Fruit fly (Drosophila melanogaster) whole organism, embryonic: ENCODE data around the gene gry.

Source experiments
- Adf1 ChIP-seq: fragments of 200-800 bp; sonication (Bioruptor generic); IDR thresholded peaks from 2 replicates; pipeline ENCODE4 v1.3.6; 2022; ENCODE audit warnings: missing biosample characterization, missing genetic modification characterization
- Atf6 ChIP-seq: fragments of 200-800 bp; sonication (Bioruptor generic); IDR thresholded peaks from 2 replicates; pipeline ENCODE4 v1.3.6; 2022; ENCODE audit warnings: missing biosample characterization, missing genetic modification characterization
- CG10979 ChIP-seq: fragments of 200-800 bp; sonication (Bioruptor generic); optimal IDR thresholded peaks from 2 replicates; lab custom pipeline; 2018; ENCODE audit warnings: missing biosample characterization, mild to moderate bottlenecking, missing genetic modification characterization, moderate library complexity
- CG11456 ChIP-seq: fragments of 200-800 bp; sonication (Bioruptor generic); IDR thresholded peaks from 3 replicates; pipeline ENCODE4 v1.3.6; 2022; ENCODE audit warnings: missing biosample characterization, missing genetic modification characterization
- CG11723 ChIP-seq: fragments of 200-800 bp; sonication (Bioruptor generic); optimal IDR thresholded peaks from 2 replicates; lab custom pipeline; 2017; ENCODE audit warnings: missing biosample characterization, mild to moderate bottlenecking, missing genetic modification characterization
- CG12155 ChIP-seq: fragments of 200-800 bp; sonication (Bioruptor generic); optimal IDR thresholded peaks from 3 replicates; lab custom pipeline; 2016; ENCODE audit warnings: missing biosample characterization, missing genetic modification characterization
- CG14860 ChIP-seq: fragments of 200-800 bp; sonication (Bioruptor generic); IDR thresholded peaks from 3 replicates; pipeline ENCODE4 v1.3.6; 2022; ENCODE audit warnings: missing biosample characterization, missing genetic modification characterization; ENCODE audit not compliant: partially characterized antibody
- CG15269 ChIP-seq: fragments of 200-800 bp; sonication (Bioruptor generic); optimal IDR thresholded peaks from 2 replicates; lab custom pipeline; 2018; ENCODE audit warnings: missing biosample characterization, mild to moderate bottlenecking, missing genetic modification characterization, moderate library complexity
- CG16779 ChIP-seq: fragments of 200-800 bp; sonication (Bioruptor generic); IDR thresholded peaks from 2 replicates; pipeline ENCODE4 v1.3.6; 2022; ENCODE audit warnings: missing biosample characterization, missing genetic modification characterization
- CG17829 ChIP-seq: fragments of 200-800 bp; optimal IDR thresholded peaks from 2 replicates; lab custom pipeline; 2019; ENCODE audit warnings: missing biosample characterization, mild to moderate bottlenecking, missing genetic modification characterization, moderate library complexity
- CG18011 ChIP-seq: fragments of 200-800 bp; sonication (Bioruptor generic); optimal IDR thresholded peaks from 2 replicates; lab custom pipeline; 2017; ENCODE audit warnings: missing biosample characterization, missing genetic modification characterization, mild to moderate bottlenecking, moderate library complexity, missing genotype
- CG1832 ChIP-seq: fragments of 200-800 bp; sonication (Bioruptor generic); optimal IDR thresholded peaks from 2 replicates; lab custom pipeline; 2017; ENCODE audit warnings: missing biosample characterization, mild to moderate bottlenecking, missing genetic modification characterization, inconsistent platforms
- CG2116 ChIP-seq: fragments of 200-800 bp; sonication (Bioruptor generic); optimal IDR thresholded peaks from 3 replicates; lab custom pipeline; 2018; ENCODE audit warnings: missing biosample characterization, mild to moderate bottlenecking, missing genetic modification characterization
- CG2712 ChIP-seq: fragments of 200-800 bp; optimal IDR thresholded peaks from 3 replicates; lab custom pipeline; 2019; ENCODE audit warnings: missing biosample characterization, mild to moderate bottlenecking, missing genetic modification characterization, moderate library complexity
- CG31224 ChIP-seq: fragments of 200-800 bp; sonication (Bioruptor generic); IDR thresholded peaks from 2 replicates; pipeline ENCODE4 v1.3.6; 2022; ENCODE audit warnings: missing biosample characterization, missing genetic modification characterization
- CG33213 ChIP-seq: fragments of 200-800 bp; sonication (Bioruptor generic); optimal IDR thresholded peaks from 3 replicates; lab custom pipeline; 2016; ENCODE audit warnings: missing biosample characterization, missing genetic modification characterization
- CG34376 ChIP-seq: fragments of 200-800 bp; sonication (Bioruptor generic); optimal IDR thresholded peaks from 2 replicates; lab custom pipeline; 2018; ENCODE audit warnings: missing biosample characterization, mild to moderate bottlenecking, missing genetic modification characterization
- CG4328 ChIP-seq: fragments of 200-800 bp; sonication (Bioruptor generic); optimal IDR thresholded peaks from 3 replicates; lab custom pipeline; 2017; ENCODE audit warnings: missing biosample characterization, missing genetic modification reagents, missing genetic modification characterization
- CG4820 ChIP-seq: fragments of 200-800 bp; sonication (Bioruptor generic); optimal IDR thresholded peaks from 3 replicates; lab custom pipeline; 2016; ENCODE audit warnings: missing biosample characterization, missing genetic modification characterization
- CG6791 ChIP-seq: fragments of 200-800 bp; sonication (Bioruptor generic); IDR thresholded peaks from 3 replicates; pipeline ENCODE4 v1.3.6; 2022; ENCODE audit warnings: missing biosample characterization, missing genetic modification characterization; ENCODE audit not compliant: partially characterized antibody
- CG7786 ChIP-seq: fragments of 200-800 bp; sonication (Bioruptor generic); optimal IDR thresholded peaks from 2 replicates; lab custom pipeline; 2016; ENCODE audit warnings: missing biosample characterization, missing genetic modification characterization
- CG7928 ChIP-seq: fragments of 200-800 bp; sonication (Bioruptor generic); optimal IDR thresholded peaks from 2 replicates; lab custom pipeline; 2017; ENCODE audit warnings: missing biosample characterization, mild to moderate bottlenecking, missing genetic modification characterization
- CG8089 ChIP-seq: fragments of 200-800 bp; sonication (Bioruptor generic); optimal IDR thresholded peaks from 3 replicates; lab custom pipeline; 2016; ENCODE audit warnings: missing biosample characterization, missing genetic modification characterization
- CG8478 ChIP-seq: fragments of >200 bp; optimal IDR thresholded peaks from 2 replicates; lab custom pipeline; 2018
- CHES-1-like ChIP-seq: fragments of 200-800 bp; sonication (Bioruptor generic); optimal IDR thresholded peaks from 2 replicates; lab custom pipeline; 2016; ENCODE audit warnings: missing biosample characterization, missing genetic modification characterization
- E2f1 ChIP-seq: fragments of 200-800 bp; sonication (Bioruptor generic); IDR thresholded peaks from 2 replicates; pipeline ENCODE4 v1.3.6; 2022; ENCODE audit warnings: missing biosample characterization, missing genetic modification characterization
- ERR ChIP-seq: fragments of 200-800 bp; sonication (Bioruptor generic); optimal IDR thresholded peaks from 2 replicates; lab custom pipeline; 2016; ENCODE audit warnings: missing biosample characterization, missing genetic modification characterization
- H2.0 ChIP-seq: fragments of 200-800 bp; sonication (Bioruptor generic); IDR thresholded peaks from 2 replicates; pipeline ENCODE4 v1.3.6; 2022; ENCODE audit warnings: missing biosample characterization, missing genetic modification characterization
- HLH3B ChIP-seq: fragments of 200-800 bp; sonication (Bioruptor generic); IDR thresholded peaks from 2 replicates; pipeline ENCODE4 v1.3.6; 2022; ENCODE audit warnings: missing biosample characterization, missing genetic modification characterization
- HLH54F ChIP-seq: fragments of 200-800 bp; sonication (Bioruptor generic); optimal IDR thresholded peaks from 3 replicates; lab custom pipeline; 2016; ENCODE audit warnings: missing biosample characterization, missing genetic modification characterization
- HmgD ChIP-seq: fragments of 200-800 bp; sonication (Bioruptor generic); optimal IDR thresholded peaks from 3 replicates; lab custom pipeline; 2016; ENCODE audit warnings: missing biosample characterization, missing genetic modification characterization
- Hmx ChIP-seq: fragments of 200-800 bp; sonication (Bioruptor generic); optimal IDR thresholded peaks from 2 replicates; lab custom pipeline; 2016; ENCODE audit warnings: missing biosample characterization, missing genetic modification characterization
- Hr78 ChIP-seq, 2 experiments: fragments of 200-800 bp in 1 of 2; fragments of >200 bp in 1 of 2; sonication (Bioruptor generic) in 1 of 2; optimal IDR thresholded peaks; 2 replicates each; lab custom pipeline; 2017 to 2019; ENCODE audit warnings: missing biosample characterization in 2 of 2, missing genetic modification characterization in 2 of 2, mild to moderate bottlenecking in 1 of 2, moderate library complexity in 1 of 2
- NC2β ChIP-seq: fragments of 200-800 bp; sonication (Bioruptor generic); optimal IDR thresholded peaks from 2 replicates; lab custom pipeline; 2016; ENCODE audit warnings: missing biosample characterization, missing genetic modification characterization
- az2 ChIP-seq: fragments of 200-800 bp; sonication (Bioruptor generic); optimal IDR thresholded peaks from 3 replicates; lab custom pipeline; 2016; ENCODE audit warnings: missing biosample characterization, missing genetic modification characterization
- croc ChIP-seq: fragments of 200-800 bp; sonication (Bioruptor generic); conservative IDR thresholded peaks from 3 replicates; pipeline ENCODE4 v1.3.6; 2022; ENCODE audit warnings: missing biosample characterization, missing genetic modification characterization
- emc ChIP-seq: fragments of 200-800 bp; sonication (Bioruptor generic); optimal IDR thresholded peaks from 2 replicates; lab custom pipeline; 2016; ENCODE audit warnings: missing biosample characterization, missing genetic modification characterization
- kah ChIP-seq: fragments of 200-800 bp; sonication (Bioruptor generic); optimal IDR thresholded peaks from 2 replicates; lab custom pipeline; 2018; ENCODE audit warnings: missing biosample characterization, mild to moderate bottlenecking, missing genetic modification characterization
- klu ChIP-seq: fragments of 200-800 bp; sonication (Bioruptor generic); IDR thresholded peaks from 2 replicates; pipeline ENCODE4 v1.3.6; 2022; ENCODE audit warnings: missing biosample characterization, missing genetic modification characterization
- nmo ChIP-seq: fragments of 200-800 bp; sonication (Bioruptor generic); optimal IDR thresholded peaks from 2 replicates; lab custom pipeline; 2018; ENCODE audit warnings: missing biosample characterization, mild to moderate bottlenecking, missing genetic modification characterization, moderate library complexity
- nom ChIP-seq: fragments of 200-800 bp; sonication (Bioruptor generic); optimal IDR thresholded peaks from 2 replicates; lab custom pipeline; 2017; ENCODE audit warnings: missing biosample characterization, missing genetic modification characterization, mild to moderate bottlenecking, moderate library complexity, missing genetic modification reagents
- pan ChIP-seq, 4 experiments: fragments of >200 bp in 3 of 4; fragments of 200-800 bp in 1 of 4; sonication (Bioruptor generic) in 1 of 4; optimal IDR thresholded peaks in 3 of 4; IDR thresholded peaks in 1 of 4; 2 replicates each; pipeline versions ENCODE4 v1.3.6 to Lab custom; 2017 to 2022; ENCODE audit warnings: missing biosample characterization in 2 of 4, missing genetic modification characterization in 2 of 4, mixed read lengths in 1 of 4
- phol ChIP-seq: fragments of 200-800 bp; sonication (Bioruptor generic); optimal IDR thresholded peaks from 3 replicates; lab custom pipeline; 2018; ENCODE audit warnings: missing biosample characterization, mild to moderate bottlenecking, missing genetic modification characterization, moderate library complexity
- pnt ChIP-seq: fragments of 200-800 bp; sonication (Bioruptor generic); optimal IDR thresholded peaks from 3 replicates; lab custom pipeline; 2016; ENCODE audit warnings: missing biosample characterization, missing genetic modification characterization
- pum ChIP-seq: fragments of 200-800 bp; sonication (Bioruptor generic); optimal IDR thresholded peaks from 2 replicates; lab custom pipeline; 2016; ENCODE audit warnings: missing biosample characterization, missing genetic modification characterization
- run ChIP-seq: fragments of 200-800 bp; sonication (Bioruptor generic); optimal IDR thresholded peaks from 3 replicates; lab custom pipeline; 2018; ENCODE audit warnings: missing biosample characterization, mild to moderate bottlenecking, missing genetic modification characterization
- sisA ChIP-seq: fragments of 200-800 bp; sonication (Bioruptor generic); IDR thresholded peaks from 2 replicates; pipeline ENCODE4 v1.3.6; 2022; ENCODE audit warnings: missing biosample characterization, missing genetic modification characterization
- tgo ChIP-seq: fragments of 200-800 bp; sonication (Bioruptor generic); IDR thresholded peaks from 3 replicates; pipeline ENCODE4 v1.3.6; 2022; ENCODE audit warnings: missing biosample characterization, missing genetic modification characterization
- tll ChIP-seq, 2 experiments: fragments of 200-800 bp in 1 of 2; fragments of >200 bp in 1 of 2; sonication (Bioruptor generic) in 1 of 2; optimal IDR thresholded peaks; 2 replicates each; lab custom pipeline; 2017 to 2019; ENCODE audit warnings: missing biosample characterization in 2 of 2, missing genetic modification characterization in 2 of 2, mild to moderate bottlenecking in 1 of 2, moderate library complexity in 1 of 2
- unc-4 ChIP-seq: fragments of 200-800 bp; sonication (Bioruptor generic); IDR thresholded peaks from 2 replicates; pipeline ENCODE4 v1.3.6; 2022; ENCODE audit warnings: missing biosample characterization, missing genetic modification characterization; ENCODE audit not compliant: partially characterized antibody
- vnd ChIP-seq: fragments of 200-800 bp; sonication (Bioruptor generic); IDR thresholded peaks from 3 replicates; pipeline ENCODE4 v1.3.6; 2022; ENCODE audit warnings: missing biosample characterization, missing genetic modification characterization; ENCODE audit not compliant: partially characterized antibody

gry gene

DNA sequence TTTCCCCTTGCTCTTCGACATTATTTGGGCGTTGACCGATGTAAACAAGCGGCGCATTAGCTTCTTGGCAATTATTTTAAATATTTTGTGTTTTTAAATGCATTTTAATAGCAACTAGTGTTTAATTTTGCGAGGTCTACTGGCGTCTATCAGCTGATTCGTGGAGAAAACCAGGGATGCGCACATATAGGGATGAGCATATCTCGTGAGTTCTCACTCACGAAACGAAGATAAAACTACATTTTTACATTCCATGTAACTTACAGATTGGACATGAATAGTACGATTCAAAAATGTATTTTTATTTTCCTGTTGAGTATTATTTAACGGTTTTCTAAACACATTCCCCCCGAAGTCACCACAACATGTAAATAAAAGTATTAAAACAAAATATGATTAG lies 1.4 kb upstream of the gry start, which contains the start of gene CG14966 (continued):
- TF ChIP-seq phol (tag; lab: Kevin White, UChicago) (peak; percentile 35), CG2712 (peak; percentile 44), sisA (no peak), pan (optimal IDR thresholded peaks at IDR 0.05; lab: Kevin White, UChicago) (no peak), pan (GFP tag; optimal IDR thresholded peaks at IDR 0.05 in 1 of 2, IDR thresholded peaks at IDR 0.05 in 1 of 2) (no peak), ERR (GFP tag; lab: Kevin White, UChicago) (peak; percentile 25), Adf1 (GFP tag; lab: Robert Waterston, UW) (no peak), CG17829 (tag; lab: Kevin White, UChicago) (peak; percentile 66), CG2116 (GFP tag; lab: Kevin White, UChicago) (peak; percentile 43), HLH3B (GFP tag; lab: Robert Waterston, UW) (no peak), CG12155 (peak; percentile 32), CG11723 (no peak), az2 (GFP tag; lab: Kevin White, UChicago) (peak; percentile 17), unc-4 (peak; percentile 91), HmgD (GFP tag; lab: Kevin White, UChicago) (peak; percentile 44), HLH54F (GFP tag; lab: Kevin White, UChicago) (peak; percentile 42), NC2β (GFP tag; lab: Kevin White, UChicago) (peak; percentile 11), pum (GFP tag; lab: Kevin White, UChicago) (peak; percentile 38), Hr78 (GFP tag; optimal IDR thresholded peaks at IDR 0.05; lab: Kevin White, UChicago) (no peak), CG8089 (GFP tag; lab: Kevin White, UChicago) (no peak), emc (GFP tag; lab: Kevin White, UChicago) (no peak), Hmx (GFP tag; lab: Kevin White, UChicago) (peak; percentile 16), pnt (GFP tag; lab: Kevin White, UChicago) (no peak), CG8478 (no peak), CG33213 (GFP tag; lab: Kevin White, UChicago) (peak; percentile 30), nom (peak; percentile 33), croc (GFP tag; lab: Robert Waterston, UW) (no peak), CG4820 (GFP tag; lab: Kevin White, UChicago) (no peak), CG34376 (GFP tag; lab: Kevin White, UChicago) (peak; percentile 79), CG18011 (GFP tag; lab: Kevin White, UChicago) (no peak), CG14860 (GFP tag; lab: Robert Waterston, UW) (peak; percentile 73), CG6791 (GFP tag; lab: Robert Waterston, UW) (peak; percentile 91), nmo (peak; percentile 43), tll (GFP tag; optimal IDR thresholded peaks at IDR 0.05; lab: Kevin White, UChicago) (no peak), klu (GFP tag; lab: Robert Waterston, UW) (no peak), vnd (GFP tag; lab: Robert Waterston, UW) (peak; percentile 75), CG4328 (GFP tag; lab: Kevin White, UChicago) (no peak), CG16779 (GFP tag; lab: Robert Waterston, UW) (no peak), CG7786 (peak; percentile 0), CHES-1-like (GFP tag; lab: Kevin White, UChicago) (peak; percentile 70), CG31224 (no peak), E2f1 (GFP tag; lab: Robert Waterston, UW) (no peak), kah (GFP tag; lab: Kevin White, UChicago) (peak; percentile 15), run (tag; lab: Kevin White, UChicago) (no peak), CG15269 (tag; lab: Kevin White, UChicago) (peak; percentile 12), CG11456 (no peak), CG1832 (GFP tag; lab: Kevin White, UChicago) (no peak), CG7928 (GFP tag; lab: Kevin White, UChicago) (peak; percentile 97), CG10979 (peak; percentile 1), Atf6 (no peak), H2.0 (0 out of 2 replicates have a peak, but pooled peaks have one; percentile 6), tgo (GFP tag; lab: Robert Waterston, UW) (no peak)
